Fruit fly (Drosophila melanogaster) whole organism, embryonic: ENCODE results near the gene Cdc16.
A peak's percentile ranks its signal among the peaks of the same experiment; 100 is the strongest.

Source experiments
- Aef1 ChIP-seq: fragments of 200-800 bp; sonication (Bioruptor generic); IDR thresholded peaks from 3 replicates; pipeline ENCODE4 v1.3.6; 2022; ENCODE audit warnings: missing biosample characterization, missing genetic modification characterization
- CG1024 ChIP-seq: fragments of 200-800 bp; sonication (Bioruptor generic); IDR thresholded peaks from 2 replicates; pipeline ENCODE4 v1.3.6; 2022; ENCODE audit warnings: missing biosample characterization, missing genetic modification characterization
- CG11560 ChIP-seq: fragments of 200-800 bp; sonication (Bioruptor generic); IDR thresholded peaks from 3 replicates; pipeline ENCODE4 v1.3.6; 2022; ENCODE audit warnings: missing biosample characterization, missing genetic modification characterization
- CG12155 ChIP-seq: fragments of 200-800 bp; sonication (Bioruptor generic); optimal IDR thresholded peaks from 3 replicates; lab custom pipeline; 2016; ENCODE audit warnings: missing biosample characterization, missing genetic modification characterization
- CG13296 ChIP-seq: fragments of 200-800 bp; sonication (Bioruptor generic); optimal IDR thresholded peaks from 3 replicates; lab custom pipeline; 2018; ENCODE audit warnings: missing biosample characterization, mild to moderate bottlenecking, missing genetic modification characterization
- CG14050 ChIP-seq: fragments of 200-800 bp; sonication (Bioruptor generic); IDR thresholded peaks from 3 replicates; pipeline ENCODE4 v1.3.6; 2022; ENCODE audit warnings: missing biosample characterization, missing genetic modification characterization
- CG15269 ChIP-seq: fragments of 200-800 bp; sonication (Bioruptor generic); optimal IDR thresholded peaks from 2 replicates; lab custom pipeline; 2018; ENCODE audit warnings: missing biosample characterization, mild to moderate bottlenecking, missing genetic modification characterization, moderate library complexity
- CG16779 ChIP-seq: fragments of 200-800 bp; sonication (Bioruptor generic); IDR thresholded peaks from 2 replicates; pipeline ENCODE4 v1.3.6; 2022; ENCODE audit warnings: missing biosample characterization, missing genetic modification characterization
- CG2116 ChIP-seq: fragments of 200-800 bp; sonication (Bioruptor generic); optimal IDR thresholded peaks from 3 replicates; lab custom pipeline; 2018; ENCODE audit warnings: missing biosample characterization, mild to moderate bottlenecking, missing genetic modification characterization
- CG2120 ChIP-seq: fragments of 200-800 bp; sonication (Bioruptor generic); optimal IDR thresholded peaks from 3 replicates; lab custom pipeline; 2016; ENCODE audit warnings: missing biosample characterization, missing genetic modification characterization
- CG30403 ChIP-seq: fragments of 200-800 bp; sonication (Bioruptor generic); optimal IDR thresholded peaks from 3 replicates; lab custom pipeline; 2016; ENCODE audit warnings: missing biosample characterization, missing genetic modification characterization
- CG3281 ChIP-seq: fragments of 200-800 bp; sonication (Bioruptor generic); optimal IDR thresholded peaks from 3 replicates; lab custom pipeline; 2017; ENCODE audit warnings: missing biosample characterization, mild to moderate bottlenecking, missing genetic modification characterization
- CG33213 ChIP-seq: fragments of 200-800 bp; sonication (Bioruptor generic); optimal IDR thresholded peaks from 3 replicates; lab custom pipeline; 2016; ENCODE audit warnings: missing biosample characterization, missing genetic modification characterization
- CG3838 ChIP-seq: fragments of 200-800 bp; sonication (Bioruptor generic); optimal IDR thresholded peaks from 3 replicates; lab custom pipeline; 2016; ENCODE audit warnings: missing biosample characterization, missing genetic modification characterization
- CG4360 ChIP-seq: fragments of 200-800 bp; sonication (Bioruptor generic); IDR thresholded peaks from 2 replicates; pipeline ENCODE4 v1.3.6; 2022; ENCODE audit warnings: missing biosample characterization, missing genetic modification characterization
- CG7928 ChIP-seq: fragments of 200-800 bp; sonication (Bioruptor generic); optimal IDR thresholded peaks from 2 replicates; lab custom pipeline; 2017; ENCODE audit warnings: missing biosample characterization, mild to moderate bottlenecking, missing genetic modification characterization
- CG8089 ChIP-seq: fragments of 200-800 bp; sonication (Bioruptor generic); optimal IDR thresholded peaks from 3 replicates; lab custom pipeline; 2016; ENCODE audit warnings: missing biosample characterization, missing genetic modification characterization
- CG8388 ChIP-seq: fragments of 200-800 bp; sonication (Bioruptor generic); optimal IDR thresholded peaks from 2 replicates; lab custom pipeline; 2019; ENCODE audit warnings: missing biosample characterization, mild to moderate bottlenecking, missing genetic modification characterization, moderate library complexity
- Chrac-16 ChIP-seq: fragments of 200-800 bp; sonication (Bioruptor generic); optimal IDR thresholded peaks from 3 replicates; lab custom pipeline; 2016; ENCODE audit warnings: missing biosample characterization, missing genetic modification characterization
- D ChIP-seq, 2 experiments: fragments of 200-800 bp in 1 of 2; fragments of >200 bp in 1 of 2; sonication (Bioruptor generic) in 1 of 2; optimal IDR thresholded peaks; 2 replicates in 1 of 2; 3 replicates in 1 of 2; lab custom pipeline; 2017; ENCODE audit warnings: mild to moderate bottlenecking in 1 of 2, missing biosample characterization in 1 of 2, missing genetic modification characterization in 1 of 2, missing genetic modification reagents in 1 of 2
- Dad ChIP-seq: fragments of 200-800 bp; sonication (Bioruptor generic); optimal IDR thresholded peaks from 3 replicates; lab custom pipeline; 2016; ENCODE audit warnings: missing biosample characterization, missing genetic modification characterization
- Deaf1 ChIP-seq: fragments of 200-800 bp; optimal IDR thresholded peaks from 3 replicates; lab custom pipeline; 2019; ENCODE audit warnings: missing biosample characterization, mild to moderate bottlenecking, missing genetic modification characterization, moderate library complexity
- Dip2 ChIP-seq: fragments of 200-800 bp; sonication (Bioruptor generic); IDR thresholded peaks from 2 replicates; pipeline ENCODE4 v1.3.6; 2022; ENCODE audit warnings: missing biosample characterization, missing genetic modification characterization
- Drgx ChIP-seq: fragments of 200-800 bp; sonication (Bioruptor generic); IDR thresholded peaks from 2 replicates; pipeline ENCODE4 v1.3.6; 2022; ENCODE audit warnings: missing biosample characterization, missing genetic modification characterization
- Gsc ChIP-seq: fragments of 200-800 bp; sonication (Bioruptor generic); IDR thresholded peaks from 2 replicates; pipeline ENCODE4 v1.3.6; 2022; ENCODE audit warnings: missing biosample characterization, missing genetic modification characterization
- HLH4C ChIP-seq: fragments of 200-800 bp; sonication (Bioruptor generic); IDR thresholded peaks from 3 replicates; pipeline ENCODE4 v1.3.6; 2022; ENCODE audit warnings: missing biosample characterization, missing genetic modification characterization; ENCODE audit not compliant: partially characterized antibody
- Hand ChIP-seq: fragments of 200-800 bp; sonication (Bioruptor generic); optimal IDR thresholded peaks from 2 replicates; lab custom pipeline; 2017; ENCODE audit warnings: mild to moderate bottlenecking, missing biosample characterization, missing genetic modification reagents, missing genetic modification characterization
- HmgZ ChIP-seq: fragments of 200-800 bp; sonication (Bioruptor generic); optimal IDR thresholded peaks from 2 replicates; lab custom pipeline; 2018; ENCODE audit warnings: missing biosample characterization, mild to moderate bottlenecking, missing genetic modification characterization
- Lpt ChIP-seq: fragments of >200 bp; optimal IDR thresholded peaks from 2 replicates; lab custom pipeline; 2018; ENCODE audit warnings: missing biosample characterization, missing genetic modification characterization
- MTF-1 ChIP-seq: fragments of 200-800 bp; sonication (Bioruptor generic); optimal IDR thresholded peaks from 2 replicates; lab custom pipeline; 2018; ENCODE audit warnings: missing biosample characterization, mild to moderate bottlenecking, missing genetic modification characterization, borderline replicate concordance
- Nf-YA ChIP-seq: fragments of 200-800 bp; sonication (Bioruptor generic); IDR thresholded peaks from 2 replicates; pipeline ENCODE4 v1.3.6; 2022; ENCODE audit warnings: missing biosample characterization, missing genetic modification characterization
- Rx ChIP-seq: fragments of 200-800 bp; sonication (Bioruptor generic); IDR thresholded peaks from 2 replicates; pipeline ENCODE4 v1.3.6; 2022; ENCODE audit warnings: missing biosample characterization, missing genetic modification characterization
- Xbp1 ChIP-seq: fragments of 200-800 bp; sonication (Bioruptor generic); optimal IDR thresholded peaks from 3 replicates; lab custom pipeline; 2016; ENCODE audit warnings: missing biosample characterization, mild to moderate bottlenecking, missing genetic modification characterization
- al ChIP-seq: fragments of 200-800 bp; sonication (Bioruptor generic); IDR thresholded peaks from 2 replicates; pipeline ENCODE4 v1.3.6; 2022; ENCODE audit warnings: missing biosample characterization, missing genetic modification characterization
- ap ChIP-seq: fragments of 200-800 bp; sonication (Bioruptor generic); IDR thresholded peaks from 2 replicates; pipeline ENCODE4 v1.3.6; 2022; ENCODE audit warnings: missing biosample characterization, missing genetic modification characterization
- ara ChIP-seq: fragments of 200-800 bp; sonication (Bioruptor generic); IDR thresholded peaks from 2 replicates; pipeline ENCODE4 v1.3.6; 2022; ENCODE audit warnings: missing biosample characterization, missing genetic modification characterization
- chn ChIP-seq: fragments of 200-800 bp; sonication (Bioruptor generic); optimal IDR thresholded peaks from 2 replicates; lab custom pipeline; 2016; ENCODE audit warnings: missing biosample characterization, missing genetic modification characterization
- corto ChIP-seq: fragments of 200-800 bp; sonication (Bioruptor generic); optimal IDR thresholded peaks from 2 replicates; lab custom pipeline; 2016; ENCODE audit warnings: missing biosample characterization, mild to moderate bottlenecking, missing genetic modification characterization, moderate library complexity
- cwo ChIP-seq: fragments of 200-800 bp; sonication (Bioruptor generic); optimal IDR thresholded peaks from 3 replicates; lab custom pipeline; 2017; ENCODE audit warnings: missing biosample characterization, missing genetic modification characterization, mild to moderate bottlenecking, moderate library complexity, missing genetic modification reagents
- danr ChIP-seq: fragments of 200-800 bp; sonication (Bioruptor generic); IDR thresholded peaks from 2 replicates; pipeline ENCODE4 v1.3.6; 2022; ENCODE audit warnings: missing biosample characterization, missing genetic modification characterization
- fru ChIP-seq: fragments of >200 bp; optimal IDR thresholded peaks from 2 replicates; lab custom pipeline; 2017
- gro ChIP-seq: fragments of 200-800 bp; sonication (Bioruptor generic); optimal IDR thresholded peaks from 2 replicates; lab custom pipeline; 2016; ENCODE audit warnings: missing biosample characterization, missing genetic modification characterization
- nerfin-1 ChIP-seq: fragments of 200-800 bp; sonication (Bioruptor generic); optimal IDR thresholded peaks from 3 replicates; lab custom pipeline; 2019; ENCODE audit warnings: missing biosample characterization, mild to moderate bottlenecking, missing genetic modification characterization, moderate library complexity
- org-1 ChIP-seq: fragments of 200-800 bp; sonication (Bioruptor generic); optimal IDR thresholded peaks from 2 replicates; lab custom pipeline; 2017; ENCODE audit warnings: missing biosample characterization, missing genetic modification characterization
- pros ChIP-seq: fragments of 200-800 bp; sonication (Bioruptor generic); optimal IDR thresholded peaks from 3 replicates; lab custom pipeline; 2019; ENCODE audit warnings: missing biosample characterization, mild to moderate bottlenecking, missing genetic modification characterization, moderate library complexity
- pzg ChIP-seq: fragments of 200-800 bp; sonication (Bioruptor generic); optimal IDR thresholded peaks from 3 replicates; lab custom pipeline; 2018; ENCODE audit warnings: missing biosample characterization, mild to moderate bottlenecking, missing genetic modification characterization, moderate library complexity
- salm ChIP-seq: fragments of 200-800 bp; sonication (Bioruptor generic); optimal IDR thresholded peaks from 2 replicates; lab custom pipeline; 2018; ENCODE audit warnings: missing biosample characterization, mild to moderate bottlenecking, missing genetic modification characterization
- tio ChIP-seq: fragments of 200-800 bp; sonication (Bioruptor generic); optimal IDR thresholded peaks from 2 replicates; lab custom pipeline; 2017; ENCODE audit warnings: missing biosample characterization, missing genetic modification characterization, inconsistent platforms
- trem ChIP-seq: fragments of 200-800 bp; optimal IDR thresholded peaks from 3 replicates; lab custom pipeline; 2019; ENCODE audit warnings: missing biosample characterization, mild to moderate bottlenecking, missing genetic modification characterization, moderate library complexity
- vfl ChIP-seq: fragments of 200-800 bp; sonication (Bioruptor generic); optimal IDR thresholded peaks from 2 replicates; lab custom pipeline; 2016; ENCODE audit warnings: missing biosample characterization, missing genetic modification characterization
- zfh1 ChIP-seq: fragments of 200-800 bp; sonication (Bioruptor generic); IDR thresholded peaks from 3 replicates; pipeline ENCODE4 v1.3.6; 2022; ENCODE audit warnings: missing biosample characterization, missing genetic modification characterization

Cdc16 gene

dm6 chr3R:23326292-23326691, 45.3 kb downstream of the Cdc16 start (continued):
- TF ChIP-seq Hand (GFP tag; lab: Kevin White, UChicago) (peak; percentile 41), CG30403 (GFP tag; lab: Kevin White, UChicago) (peak; percentile 77), CG12155 (peak; percentile 81), gro (peak; percentile 65), Aef1 (GFP tag; lab: Robert Waterston, UW) (peak; percentile 65), CG14050 (GFP tag; lab: Robert Waterston, UW) (peak; percentile 51; the same call in 1 of the 3 replicates), Gsc (GFP tag; lab: Robert Waterston, UW) (no peak; the same call in 1 of the 2 replicates), danr (GFP tag; lab: Robert Waterston, UW) (peak; percentile 53; the same call in 1 of the 2 replicates), Chrac-16 (GFP tag; lab: Kevin White, UChicago) (peak; percentile 85), Dip2 (GFP tag; lab: Robert Waterston, UW) (no peak), HLH4C (GFP tag; lab: Robert Waterston, UW) (no peak), CG15269 (tag; lab: Kevin White, UChicago) (peak; percentile 82), tio (GFP tag; lab: Kevin White, UChicago) (peak; percentile 79), Dad (peak; percentile 81), CG3838 (peak; percentile 39), Xbp1 (GFP tag; lab: Kevin White, UChicago) (peak; percentile 85), vfl (peak; percentile 73), CG1024 (peak; percentile 54; the same call in 1 of the 2 replicates), Deaf1 (tag; lab: Kevin White, UChicago) (peak; percentile 68), al (peak; percentile 58), CG16779 (GFP tag; lab: Robert Waterston, UW) (0 out of 2 replicates have a peak, but pooled peaks have one; percentile 57), ara (GFP tag; lab: Robert Waterston, UW) (peak; percentile 88), D (optimal IDR thresholded peaks at IDR 0.05; lab: Kevin White, UChicago) (no peak), D (GFP tag; optimal IDR thresholded peaks at IDR 0.05; lab: Kevin White, UChicago) (peak; percentile 83), CG11560 (tag; lab: Robert Waterston, UW) (peak; percentile 69; the same call in 2 of the 3 replicates), CG8089 (GFP tag; lab: Kevin White, UChicago) (peak; percentile 83), Rx (GFP tag; lab: Robert Waterston, UW) (peak; percentile 67), CG13296 (GFP tag; lab: Kevin White, UChicago) (peak; percentile 46), salm (tag; lab: Kevin White, UChicago) (peak; percentile 69), CG33213 (GFP tag; lab: Kevin White, UChicago) (peak; percentile 83), pzg (GFP tag; lab: Kevin White, UChicago) (no peak), zfh1 (GFP tag; lab: Robert Waterston, UW) (peak; percentile 89), CG2120 (GFP tag; lab: Kevin White, UChicago) (peak; percentile 85), HmgZ (tag; lab: Kevin White, UChicago) (peak; percentile 77), CG4360 (no peak), CG7928 (GFP tag; lab: Kevin White, UChicago) (peak; percentile 25), trem (tag; lab: Kevin White, UChicago) (peak; percentile 81), Lpt (GFP tag; lab: Kevin White, UChicago) (no peak), corto (GFP tag; lab: Kevin White, UChicago) (no peak), CG8388 (GFP tag; lab: Kevin White, UChicago) (peak; percentile 86), Nf-YA (GFP tag; lab: Robert Waterston, UW) (peak; percentile 57), Drgx (GFP tag; lab: Robert Waterston, UW) (peak; percentile 95), MTF-1 (GFP tag; lab: Kevin White, UChicago) (peak; percentile 83), org-1 (GFP tag; lab: Kevin White, UChicago) (peak; percentile 85), cwo (GFP tag; lab: Kevin White, UChicago) (peak; percentile 68), fru (lab: Kevin White, UChicago) (no peak), nerfin-1 (peak; percentile 75), CG2116 (GFP tag; lab: Kevin White, UChicago) (peak; percentile 39), CG3281 (GFP tag; lab: Kevin White, UChicago) (peak; percentile 72), chn (peak; percentile 89), pros (GFP tag; lab: Kevin White, UChicago) (no peak), ap (GFP tag; lab: Robert Waterston, UW) (peak; percentile 71)
